Fruit fly (Drosophila melanogaster): ENCODE measurements around the gene CG10864.

The CG10864 gene

dm6 chr3R:18443232-18443631, 31.8 kb upstream of the CG10864 start:
- TF ChIP-seq Eip75B (GFP tag; optimal IDR thresholded peaks at IDR 0.05): no peak
- no peak for TF ChIP-seq CG6854 (GFP tag; optimal IDR thresholded peaks at IDR 0.05)
- TF ChIP-seq fkh (GFP tag; optimal IDR thresholded peaks at IDR 0.05): peak; percentile 6
- TF ChIP-seq CG6163 (GFP tag; IDR thresholded peaks at IDR 0.05): 0 out of 3 replicates have a peak, but pooled peaks have one; percentile 18

dm6 chr3R:18438827-18439717, 27.6 kb upstream of the CG10864 start:
- TF ChIP-seq Sox102F (GFP tag; optimal IDR thresholded peaks at IDR 0.05) (no peak), net (GFP tag; optimal IDR thresholded peaks at IDR 0.05) (no peak), CG10669 (GFP tag; optimal IDR thresholded peaks at IDR 0.05) (peak; percentile 53), CG16779 (tag; optimal IDR thresholded peaks at IDR 0.05) (no peak), Ets21C (GFP tag; optimal IDR thresholded peaks at IDR 0.05) (no peak), Eip75B (GFP tag; optimal IDR thresholded peaks at IDR 0.05) (peak; percentile 14), spab (GFP tag; optimal IDR thresholded peaks at IDR 0.05) (peak; percentile 17), esn (GFP tag; optimal IDR thresholded peaks at IDR 0.05) (no peak), fd85E (GFP tag; optimal IDR thresholded peaks at IDR 0.05) (no peak), acj6 (GFP tag; optimal IDR thresholded peaks at IDR 0.05) (peak; percentile 39), CG6276 (GFP tag; optimal IDR thresholded peaks at IDR 0.05) (peak; percentile 0), CG4318 (GFP tag; optimal IDR thresholded peaks at IDR 0.05) (peak; percentile 8), Eip93F (GFP tag; optimal IDR thresholded peaks at IDR 0.05) (no peak), Smox (GFP tag; optimal IDR thresholded peaks at IDR 0.05) (no peak), eg (GFP tag; IDR thresholded peaks at IDR 0.05) (no peak; the same call in 2 of the 3 replicates), CG8632 (GFP tag; optimal IDR thresholded peaks at IDR 0.05) (no peak), pdm3 (GFP tag; optimal IDR thresholded peaks at IDR 0.05) (peak; percentile 43), CG10631 (GFP tag; optimal IDR thresholded peaks at IDR 0.05) (peak; percentile 10), Lpt (GFP tag; optimal IDR thresholded peaks at IDR 0.05) (no peak), CG6808 (GFP tag; optimal IDR thresholded peaks at IDR 0.05) (peak; percentile 19), achi (GFP tag; optimal IDR thresholded peaks at IDR 0.05) (peak; percentile 36), Sox15 (GFP tag; optimal IDR thresholded peaks at IDR 0.05) (no peak), CG9139 (GFP tag; optimal IDR thresholded peaks at IDR 0.05) (no peak), topi (GFP tag; optimal IDR thresholded peaks at IDR 0.05) (no peak), CG15336 (GFP tag; IDR thresholded peaks at IDR 0.05) (0 out of 2 replicates have a peak, but pooled peaks have one; percentile 12), lz (GFP tag; optimal IDR thresholded peaks at IDR 0.05) (no peak), CG11294 (GFP tag; IDR thresholded peaks at IDR 0.05) (no peak), CG11902 (GFP tag; optimal IDR thresholded peaks at IDR 0.05) (no peak), ss (GFP tag; optimal IDR thresholded peaks at IDR 0.05) (no peak), CG6792 (GFP tag; optimal IDR thresholded peaks at IDR 0.05) (no peak), CG3919 (GFP tag; optimal IDR thresholded peaks at IDR 0.05) (no peak), Blimp-1 (GFP tag; optimal IDR thresholded peaks at IDR 0.05) (no peak), Ets96B (tag; optimal IDR thresholded peaks at IDR 0.05) (peak; percentile 42), CG7368 (GFP tag; optimal IDR thresholded peaks at IDR 0.05) (no peak), CG3032 (tag; optimal IDR thresholded peaks at IDR 0.05) (peak; percentile 29), svp (GFP tag) (peak; percentile 29), cyc (GFP tag; optimal IDR thresholded peaks at IDR 0.05) (no peak), dsx (GFP tag; optimal IDR thresholded peaks at IDR 0.05; ENCODE audit: poor library complexity, severe bottlenecking) (peak; percentile 32), dac (GFP tag; optimal IDR thresholded peaks at IDR 0.05) (no peak), Hr4 (GFP tag; optimal IDR thresholded peaks at IDR 0.05) (peak; percentile 50), CG11762 (GFP tag; optimal IDR thresholded peaks at IDR 0.05; ENCODE audit: insufficient read depth) (peak; percentile 18), OdsH (GFP tag; optimal IDR thresholded peaks at IDR 0.05) (peak; percentile 15), CG34406 (GFP tag; optimal IDR thresholded peaks at IDR 0.05) (no peak), CG8119 (GFP tag; IDR thresholded peaks at IDR 0.05) (no peak), CG32006 (GFP tag; optimal IDR thresholded peaks at IDR 0.05) (peak; percentile 58), fkh (GFP tag; optimal IDR thresholded peaks at IDR 0.05) (peak; percentile 96)
